Worm (Caenorhabditis elegans): ENCODE results near the gene Y69A2AR.1.

- TF ChIP-seq ama-1 (optimal IDR thresholded peaks at IDR 0.05) (no peak), ama-1 (GFP tag; optimal IDR thresholded peaks at IDR 0.05) (no peak), lin-35 (GFP tag; optimal IDR thresholded peaks at IDR 0.05) (no peak), ZK185.1 (tag; optimal IDR thresholded peaks at IDR 0.05; ENCODE audit: poor library complexity, severe bottlenecking) (no peak), dox-1 (GFP tag; IDR thresholded peaks at IDR 0.05) (no peak), ccch-3 (GFP tag; optimal IDR thresholded peaks at IDR 0.05) (no peak), Y53G8AR.9 (GFP tag; conservative IDR thresholded peaks at IDR 0.05) (no peak), ceh-58 (GFP tag; IDR thresholded peaks at IDR 0.05) (no peak), unc-62 (GFP tag; optimal IDR thresholded peaks at IDR 0.05) (no peak), hlh-12 (tag; optimal IDR thresholded peaks at IDR 0.05) (no peak), snpc-4 (GFP tag; optimal IDR thresholded peaks at IDR 0.05) (no peak), snpc-4 (tag; optimal IDR thresholded peaks at IDR 0.05) (no peak), egl-18 (GFP tag; IDR thresholded peaks at IDR 0.05) (no peak), dpl-1 (GFP tag; optimal IDR thresholded peaks at IDR 0.05) (no peak), F52B5.7 (tag; optimal IDR thresholded peaks at IDR 0.05) (no peak), sea-2 (GFP tag; IDR thresholded peaks at IDR 0.05) (no peak)
Observed at ce11 chrIV:2680281-2680680, 13.4 kb downstream of the Y69A2AR.1 start.

Data from whole organism, young adult.